Fruit fly (Drosophila melanogaster) whole organism, prepupa: Measurements from ENCODE around the gene Ulp1.

Source experiments
- CG6792 ChIP-seq: fragments of 200-800 bp; sonication (Bioruptor generic); optimal IDR thresholded peaks from 3 replicates; lab custom pipeline; 2016; ENCODE audit warnings: missing biosample characterization, missing genetic modification characterization
- Gug ChIP-seq: fragments of 200-800 bp; sonication (Bioruptor generic); IDR thresholded peaks from 2 replicates; pipeline ENCODE4 v1.3.6; 2022; ENCODE audit warnings: missing biosample characterization, missing genetic modification characterization

dm6 chrX:19174850-19175571 is 33.0 kb downstream of the Ulp1 start, which contains the start of gene CG33939:
- no peak for TF ChIP-seq CG6792
- no peak for TF ChIP-seq Gug
